Worm (Caenorhabditis elegans): ENCODE data around the gene sucl-2.

ce11 chrIII:936037-936507 lies 34.9 kb upstream of the sucl-2 start, which contains the start of gene fbxa-55:
- TF ChIP-seq mec-3 (tag; optimal IDR thresholded peaks at IDR 0.05; ENCODE audit: borderline replicate concordance) (no peak), nfya-1 (tag; optimal IDR thresholded peaks at IDR 0.05) (no peak), nhr-232 (tag; optimal IDR thresholded peaks at IDR 0.05) (no peak), ceh-34 (tag; optimal IDR thresholded peaks at IDR 0.05) (no peak), unc-55 (GFP tag; optimal IDR thresholded peaks at IDR 0.05) (no peak), ref-2 (tag; optimal IDR thresholded peaks at IDR 0.05) (no peak), rnt-1 (tag; optimal IDR thresholded peaks at IDR 0.05) (no peak), fax-1 (tag; optimal IDR thresholded peaks at IDR 0.05) (no peak), F13H6.1 (tag; optimal IDR thresholded peaks at IDR 0.05) (no peak), pax-1 (tag; optimal IDR thresholded peaks at IDR 0.05) (no peak), pha-4 (tag; optimal IDR thresholded peaks at IDR 0.05) (no peak)

Data from whole organism, late embryonic.